Fruit fly (Drosophila melanogaster) whole organism, prepupa: Measurements from ENCODE around the gene CG42680.
A peak's percentile ranks its signal among the peaks of the same experiment; 100 is the strongest.

ENCODE experiments used
- Blimp-1 ChIP-seq: fragments of 200-800 bp; sonication (Bioruptor generic); optimal IDR thresholded peaks from 3 replicates; lab custom pipeline; 2017; ENCODE audit warnings: missing biosample characterization, missing genetic modification characterization, mild to moderate bottlenecking, moderate library complexity, missing genetic modification reagents
- CG10631 ChIP-seq: fragments of 200-800 bp; sonication (Bioruptor generic); optimal IDR thresholded peaks from 2 replicates; lab custom pipeline; 2016; ENCODE audit warnings: missing biosample characterization, missing genetic modification characterization
- CG11762 ChIP-seq: fragments of 200-800 bp; sonication (Bioruptor generic); optimal IDR thresholded peaks from 3 replicates; lab custom pipeline; 2016; ENCODE audit warnings: missing biosample characterization, missing genetic modification characterization; ENCODE audit not compliant: insufficient read depth
- CG11902 ChIP-seq: fragments of 200-800 bp; sonication (Bioruptor generic); optimal IDR thresholded peaks from 3 replicates; lab custom pipeline; 2016; ENCODE audit warnings: missing biosample characterization, missing genetic modification characterization
- CG15336 ChIP-seq: fragments of 200-800 bp; sonication (Bioruptor generic); IDR thresholded peaks from 2 replicates; pipeline ENCODE4 v1.3.6; 2022; ENCODE audit warnings: missing biosample characterization, missing genetic modification characterization
- CG1621 ChIP-seq: fragments of 200-800 bp; sonication (Bioruptor generic); optimal IDR thresholded peaks from 3 replicates; lab custom pipeline; 2018; ENCODE audit warnings: missing biosample characterization, mild to moderate bottlenecking, missing genetic modification characterization
- CG16779 ChIP-seq: fragments of 200-800 bp; sonication (Bioruptor generic); optimal IDR thresholded peaks from 3 replicates; lab custom pipeline; 2017; ENCODE audit warnings: missing biosample characterization, mild to moderate bottlenecking, missing genetic modification characterization
- CG3032 ChIP-seq: fragments of 200-800 bp; optimal IDR thresholded peaks from 2 replicates; lab custom pipeline; 2019; ENCODE audit warnings: missing biosample characterization, mild to moderate bottlenecking, missing genetic modification characterization, moderate library complexity
- CG31627 ChIP-seq: fragments of 200-800 bp; sonication (Bioruptor generic); optimal IDR thresholded peaks from 3 replicates; lab custom pipeline; 2016; ENCODE audit warnings: missing biosample characterization, missing genetic modification characterization
- CG32006 ChIP-seq: fragments of 200-800 bp; sonication (Bioruptor generic); optimal IDR thresholded peaks from 3 replicates; lab custom pipeline; 2017; ENCODE audit warnings: missing biosample characterization, mild to moderate bottlenecking, missing genetic modification characterization
- CG34406 ChIP-seq: fragments of 200-800 bp; sonication (Bioruptor generic); optimal IDR thresholded peaks from 3 replicates; lab custom pipeline; 2016; ENCODE audit warnings: missing biosample characterization, missing genetic modification characterization
- CG4318 ChIP-seq: fragments of 200-800 bp; sonication (Bioruptor generic); optimal IDR thresholded peaks from 3 replicates; lab custom pipeline; 2017; ENCODE audit warnings: missing biosample characterization, mild to moderate bottlenecking, missing genetic modification characterization
- CG6163 ChIP-seq: fragments of 200-800 bp; sonication (Bioruptor generic); IDR thresholded peaks from 3 replicates; pipeline ENCODE4 v1.3.6; 2022; ENCODE audit warnings: missing biosample characterization, missing genetic modification characterization
- CG6276 ChIP-seq: fragments of 200-800 bp; sonication (Bioruptor generic); optimal IDR thresholded peaks from 2 replicates; lab custom pipeline; 2017; ENCODE audit warnings: missing biosample characterization, mild to moderate bottlenecking, missing genetic modification characterization
- CG6792 ChIP-seq: fragments of 200-800 bp; sonication (Bioruptor generic); optimal IDR thresholded peaks from 3 replicates; lab custom pipeline; 2016; ENCODE audit warnings: missing biosample characterization, missing genetic modification characterization
- CG6808 ChIP-seq: fragments of 200-800 bp; sonication (Bioruptor generic); optimal IDR thresholded peaks from 3 replicates; lab custom pipeline; 2017; ENCODE audit warnings: missing biosample characterization, missing genetic modification characterization, mild to moderate bottlenecking, moderate library complexity, missing genetic modification reagents
- CG6854 ChIP-seq: fragments of 200-800 bp; sonication (Bioruptor generic); optimal IDR thresholded peaks from 2 replicates; lab custom pipeline; 2017; ENCODE audit warnings: missing biosample characterization, mild to moderate bottlenecking, missing genetic modification characterization
- CG7368 ChIP-seq: fragments of 200-800 bp; sonication (Bioruptor generic); optimal IDR thresholded peaks from 3 replicates; lab custom pipeline; 2016; ENCODE audit warnings: missing biosample characterization, missing genetic modification characterization
- CG8119 ChIP-seq: fragments of 200-800 bp; sonication (Bioruptor generic); IDR thresholded peaks from 3 replicates; pipeline ENCODE4 v1.3.6; 2022; ENCODE audit warnings: missing biosample characterization, missing genetic modification characterization
- CG8319 ChIP-seq: fragments of 200-800 bp; sonication (Bioruptor generic); optimal IDR thresholded peaks from 3 replicates; lab custom pipeline; 2016; ENCODE audit warnings: missing biosample characterization, missing genetic modification characterization
- CG9139 ChIP-seq: fragments of 200-800 bp; sonication (Bioruptor generic); optimal IDR thresholded peaks from 3 replicates; lab custom pipeline; 2017; ENCODE audit warnings: missing biosample characterization, mild to moderate bottlenecking, missing genetic modification characterization
- Eip75B ChIP-seq: fragments of 200-800 bp; sonication (Bioruptor generic); optimal IDR thresholded peaks from 3 replicates; lab custom pipeline; 2016; ENCODE audit warnings: missing biosample characterization, missing genetic modification characterization
- Eip78C ChIP-seq: fragments of 200-800 bp; sonication (Bioruptor generic); peaks from one replicate; lab custom pipeline; 2016; ENCODE audit warnings: missing biosample characterization, missing genetic modification characterization
- Eip93F ChIP-seq: fragments of 200-800 bp; sonication (Bioruptor generic); optimal IDR thresholded peaks from 2 replicates; lab custom pipeline; 2016; ENCODE audit warnings: missing biosample characterization, mild to moderate bottlenecking, missing genetic modification characterization
- Ets21C ChIP-seq: fragments of 200-800 bp; sonication (Bioruptor generic); optimal IDR thresholded peaks from 3 replicates; lab custom pipeline; 2016; ENCODE audit warnings: missing biosample characterization, missing genetic modification characterization
- Gug ChIP-seq: fragments of 200-800 bp; sonication (Bioruptor generic); IDR thresholded peaks from 2 replicates; pipeline ENCODE4 v1.3.6; 2022; ENCODE audit warnings: missing biosample characterization, missing genetic modification characterization
- Hr39 ChIP-seq: fragments of 200-800 bp; sonication (Bioruptor generic); optimal IDR thresholded peaks from 2 replicates; lab custom pipeline; 2016; ENCODE audit warnings: missing biosample characterization, missing genetic modification characterization
- Hr4 ChIP-seq: fragments of 200-800 bp; sonication (Bioruptor generic); optimal IDR thresholded peaks from 3 replicates; lab custom pipeline; 2016; ENCODE audit warnings: missing biosample characterization, missing genetic modification characterization
- Lpt ChIP-seq: fragments of 200-800 bp; sonication (Bioruptor generic); optimal IDR thresholded peaks from 3 replicates; lab custom pipeline; 2016; ENCODE audit warnings: missing biosample characterization, missing genetic modification characterization
- Met ChIP-seq: fragments of 200-800 bp; sonication (Bioruptor generic); optimal IDR thresholded peaks from 3 replicates; lab custom pipeline; 2016; ENCODE audit warnings: missing biosample characterization, missing genetic modification characterization
- OdsH ChIP-seq: fragments of 200-800 bp; sonication (Bioruptor generic); optimal IDR thresholded peaks from 3 replicates; lab custom pipeline; 2016; ENCODE audit warnings: missing biosample characterization, missing genetic modification characterization
- Smox ChIP-seq: fragments of 200-800 bp; sonication (Bioruptor generic); optimal IDR thresholded peaks from 3 replicates; lab custom pipeline; 2016; ENCODE audit warnings: missing biosample characterization, missing genetic modification characterization
- Sox14 ChIP-seq: fragments of 200-800 bp; sonication (Bioruptor generic); optimal IDR thresholded peaks from 3 replicates; lab custom pipeline; 2016; ENCODE audit warnings: missing biosample characterization, missing genetic modification characterization
- Sox15 ChIP-seq: fragments of 200-800 bp; sonication (Bioruptor generic); optimal IDR thresholded peaks from 3 replicates; lab custom pipeline; 2016; ENCODE audit warnings: missing biosample characterization, missing genetic modification characterization
- achi ChIP-seq: fragments of 200-800 bp; sonication (Bioruptor generic); optimal IDR thresholded peaks from 3 replicates; lab custom pipeline; 2016; ENCODE audit warnings: missing biosample characterization, missing genetic modification characterization
- acj6 ChIP-seq: fragments of 200-800 bp; sonication (Bioruptor generic); optimal IDR thresholded peaks from 3 replicates; lab custom pipeline; 2016; ENCODE audit warnings: missing biosample characterization, missing genetic modification characterization
- cyc ChIP-seq: fragments of 200-800 bp; sonication (Bioruptor generic); optimal IDR thresholded peaks from 3 replicates; lab custom pipeline; 2016; ENCODE audit warnings: missing biosample characterization, missing genetic modification characterization
- dac ChIP-seq: fragments of 200-800 bp; sonication (Bioruptor generic); optimal IDR thresholded peaks from 2 replicates; lab custom pipeline; 2017; ENCODE audit warnings: missing biosample characterization, mild to moderate bottlenecking, missing genetic modification characterization
- dsx ChIP-seq: fragments of 200-800 bp; optimal IDR thresholded peaks from 3 replicates; lab custom pipeline; 2019; ENCODE audit warnings: missing biosample characterization, mild to moderate bottlenecking, missing genetic modification characterization, moderate library complexity; ENCODE audit not compliant: poor library complexity, severe bottlenecking
- eg ChIP-seq: fragments of 200-800 bp; sonication (Bioruptor generic); IDR thresholded peaks from 3 replicates; pipeline ENCODE4 v1.3.6; 2022; ENCODE audit warnings: missing biosample characterization, missing genetic modification characterization
- esn ChIP-seq: fragments of 200-800 bp; sonication (Bioruptor generic); optimal IDR thresholded peaks from 2 replicates; lab custom pipeline; 2016; ENCODE audit warnings: missing biosample characterization, mild to moderate bottlenecking, missing genetic modification characterization, moderate library complexity
- fd85E ChIP-seq: fragments of 200-800 bp; sonication (Bioruptor generic); optimal IDR thresholded peaks from 3 replicates; lab custom pipeline; 2016; ENCODE audit warnings: missing biosample characterization, missing genetic modification characterization
- fkh ChIP-seq: fragments of 200-800 bp; sonication (Bioruptor generic); optimal IDR thresholded peaks from 3 replicates; lab custom pipeline; 2017; ENCODE audit warnings: missing biosample characterization, mild to moderate bottlenecking, missing genetic modification characterization, moderate library complexity
- lz ChIP-seq: fragments of 200-800 bp; sonication (Bioruptor generic); optimal IDR thresholded peaks from 3 replicates; lab custom pipeline; 2016; ENCODE audit warnings: missing biosample characterization, missing genetic modification characterization
- net ChIP-seq: fragments of 200-800 bp; sonication (Bioruptor generic); optimal IDR thresholded peaks from 3 replicates; lab custom pipeline; 2016; ENCODE audit warnings: missing biosample characterization, missing genetic modification characterization
- pdm3 ChIP-seq: fragments of 200-800 bp; sonication (Bioruptor generic); optimal IDR thresholded peaks from 3 replicates; lab custom pipeline; 2016; ENCODE audit warnings: missing biosample characterization, missing genetic modification characterization
- salr ChIP-seq, 2 experiments: fragments of 200-800 bp; sonication (Bioruptor generic); optimal IDR thresholded peaks; 3 replicates each; lab custom pipeline; 2016 to 2018; ENCODE audit warnings: missing biosample characterization in 2 of 2, missing genetic modification characterization in 2 of 2, mild to moderate bottlenecking in 1 of 2
- spab ChIP-seq: fragments of 200-800 bp; sonication (Bioruptor generic); optimal IDR thresholded peaks from 2 replicates; lab custom pipeline; 2017; ENCODE audit warnings: missing biosample characterization, mild to moderate bottlenecking, missing genetic modification characterization, missing genetic modification reagents
- svp ChIP-seq: fragments of 200-800 bp; sonication (Bioruptor generic); peaks from one replicate; lab custom pipeline; 2016; ENCODE audit warnings: missing biosample characterization, missing genetic modification characterization
- topi ChIP-seq: fragments of 200-800 bp; sonication (Bioruptor generic); optimal IDR thresholded peaks from 3 replicates; lab custom pipeline; 2016; ENCODE audit warnings: missing biosample characterization, missing genetic modification characterization
- vri ChIP-seq: fragments of 200-800 bp; sonication (Bioruptor generic); optimal IDR thresholded peaks from 3 replicates; lab custom pipeline; 2016; ENCODE audit warnings: missing biosample characterization, mild to moderate bottlenecking, missing genetic modification characterization

The CG42680 gene

DNA sequence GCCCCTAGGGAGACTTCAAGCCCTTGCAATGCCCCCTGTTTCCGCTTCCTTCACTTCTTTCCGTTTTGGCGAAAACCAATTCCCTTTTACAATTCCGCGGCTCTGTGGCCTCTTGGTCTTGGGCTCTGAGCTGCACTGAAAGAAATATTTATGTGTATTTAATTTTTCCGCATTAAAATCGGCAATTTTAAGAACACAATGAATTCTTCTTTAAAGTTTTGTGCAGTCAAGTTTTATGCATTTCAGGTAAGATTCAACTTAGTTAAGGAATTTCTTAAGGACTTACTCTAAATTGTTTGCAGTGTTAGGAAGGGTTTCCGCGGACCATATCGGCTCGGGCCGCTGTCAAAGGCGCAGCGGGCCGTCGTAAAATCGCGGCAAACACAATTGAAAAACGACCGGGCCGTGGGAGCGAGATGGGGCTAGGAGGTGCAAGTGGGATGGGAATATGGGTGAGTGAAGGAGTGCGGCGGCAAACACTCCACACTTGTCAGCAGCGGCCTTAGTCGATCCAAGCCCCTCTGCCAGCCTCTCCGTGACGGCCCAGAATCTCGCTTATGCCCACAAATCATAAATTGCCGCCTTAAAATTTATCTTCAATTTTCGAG is 35.8 kb downstream of the CG42680 start:
- peak; percentile 95 for TF ChIP-seq Hr39 (GFP tag; lab: Kevin White, UChicago)
- peak; percentile 64 for TF ChIP-seq CG6276 (GFP tag; lab: Kevin White, UChicago)
- TF ChIP-seq salr (GFP tag; optimal IDR thresholded peaks at IDR 0.05; lab: Kevin White, UChicago), result peak; percentile 74 to 85
- TF ChIP-seq lz (GFP tag; lab: Kevin White, UChicago), result peak; percentile 93
- no peak for TF ChIP-seq dac (GFP tag; lab: Kevin White, UChicago)
- TF ChIP-seq achi (GFP tag; lab: Kevin White, UChicago), result peak; percentile 91
- TF ChIP-seq spab (GFP tag; lab: Kevin White, UChicago), result peak; percentile 90
- peak; percentile 51 for TF ChIP-seq CG4318
- peak; percentile 83 for TF ChIP-seq CG7368 (GFP tag; lab: Kevin White, UChicago)
- peak; percentile 65 for TF ChIP-seq CG6854 (GFP tag; lab: Kevin White, UChicago)
- peak; percentile 95 for TF ChIP-seq Met (GFP tag; lab: Kevin White, UChicago)
- TF ChIP-seq Ets21C, result peak; percentile 86
- peak; percentile 82 for TF ChIP-seq CG11902 (GFP tag; lab: Kevin White, UChicago)
- peak; percentile 97 for TF ChIP-seq svp (GFP tag; lab: Kevin White, UChicago)
- peak; percentile 82 for TF ChIP-seq eg (GFP tag; lab: Robert Waterston, UW)
- peak; percentile 92 for TF ChIP-seq CG6163 (GFP tag; lab: Robert Waterston, UW)
- TF ChIP-seq OdsH (GFP tag; lab: Kevin White, UChicago), result peak; percentile 88
- peak; percentile 92 for TF ChIP-seq CG3032
- peak; percentile 82 for TF ChIP-seq CG9139 (GFP tag; lab: Kevin White, UChicago)
- TF ChIP-seq CG11762, result peak; percentile 85
- TF ChIP-seq CG6792 (GFP tag; lab: Kevin White, UChicago), result peak; percentile 93
- peak; percentile 81 for TF ChIP-seq Blimp-1
- peak; percentile 92 for TF ChIP-seq CG34406 (GFP tag; lab: Kevin White, UChicago)
- peak; percentile 93 for TF ChIP-seq CG31627
- peak; percentile 93 for TF ChIP-seq Sox14 (GFP tag; lab: Kevin White, UChicago)
- TF ChIP-seq CG8119 (GFP tag; lab: Robert Waterston, UW), result peak; percentile 78
- TF ChIP-seq Gug (GFP tag; lab: Robert Waterston, UW), result peak; percentile 59
- TF ChIP-seq acj6 (GFP tag; lab: Kevin White, UChicago), result peak; percentile 91
- peak; percentile 98 for TF ChIP-seq Eip78C
- TF ChIP-seq Eip75B, result peak; percentile 81
- TF ChIP-seq vri (GFP tag; lab: Kevin White, UChicago), result peak; percentile 94
- TF ChIP-seq CG6808 (GFP tag; lab: Kevin White, UChicago), result peak; percentile 89
- peak; percentile 95 for TF ChIP-seq topi (GFP tag; lab: Kevin White, UChicago)
- peak; percentile 84 for TF ChIP-seq CG8319
- TF ChIP-seq Lpt (GFP tag; lab: Kevin White, UChicago), result peak; percentile 59
- TF ChIP-seq fkh, result no peak
- TF ChIP-seq fd85E, result peak; percentile 61
- TF ChIP-seq net (GFP tag; lab: Kevin White, UChicago), result peak; percentile 85
- TF ChIP-seq Hr4 (GFP tag; lab: Kevin White, UChicago), result peak; percentile 77
- TF ChIP-seq pdm3 (GFP tag; lab: Kevin White, UChicago), result peak; percentile 92
- TF ChIP-seq Eip93F (GFP tag; lab: Kevin White, UChicago), result peak; percentile 82
- peak; percentile 74 for TF ChIP-seq CG32006
- peak; percentile 81 for TF ChIP-seq Sox15
- TF ChIP-seq Smox (GFP tag; lab: Kevin White, UChicago), result peak; percentile 92
- TF ChIP-seq esn, result peak; percentile 95
- peak; percentile 63 for TF ChIP-seq CG15336
- TF ChIP-seq cyc, result peak; percentile 94
- TF ChIP-seq CG10631 (GFP tag; lab: Kevin White, UChicago), result peak; percentile 89
- TF ChIP-seq CG16779 (tag; lab: Kevin White, UChicago), result peak; percentile 57
- TF ChIP-seq CG1621 (tag; lab: Kevin White, UChicago), result peak; percentile 92
- peak; percentile 90 for TF ChIP-seq dsx (GFP tag; lab: Kevin White, UChicago)
